Fruit fly (Drosophila melanogaster) whole organism, embryonic: Measurements from ENCODE around the gene PIG-Q.

Source experiments
- BEAF-32 ChIP-seq: fragments of 200-800 bp; sonication (Bioruptor generic); optimal IDR thresholded peaks from 3 replicates; lab custom pipeline; 2017; ENCODE audit warnings: missing biosample characterization, missing genetic modification characterization, mild to moderate bottlenecking, moderate library complexity, missing genetic modification reagents
- CG1024 ChIP-seq: fragments of 200-800 bp; sonication (Bioruptor generic); IDR thresholded peaks from 2 replicates; pipeline ENCODE4 v1.3.6; 2022; ENCODE audit warnings: missing biosample characterization, missing genetic modification characterization
- CG10267 ChIP-seq: fragments of 200-800 bp; sonication (Bioruptor generic); optimal IDR thresholded peaks from 2 replicates; lab custom pipeline; 2018; ENCODE audit warnings: missing biosample characterization, mild to moderate bottlenecking, missing genetic modification characterization, moderate library complexity
- CG10431 ChIP-seq: fragments of 200-800 bp; sonication (Bioruptor generic); optimal IDR thresholded peaks from 3 replicates; lab custom pipeline; 2018; ENCODE audit warnings: missing biosample characterization, mild to moderate bottlenecking, missing genetic modification characterization
- CG12299 ChIP-seq: fragments of 200-800 bp; sonication (Bioruptor generic); optimal IDR thresholded peaks from 2 replicates; lab custom pipeline; 2018; ENCODE audit warnings: missing biosample characterization, mild to moderate bottlenecking, missing genetic modification characterization
- CG13287 ChIP-seq: fragments of 200-800 bp; sonication (Bioruptor generic); IDR thresholded peaks from 2 replicates; pipeline ENCODE4 v1.3.6; 2022; ENCODE audit warnings: missing biosample characterization, missing genetic modification characterization; ENCODE audit not compliant: partially characterized antibody
- CG13296 ChIP-seq: fragments of 200-800 bp; sonication (Bioruptor generic); optimal IDR thresholded peaks from 3 replicates; lab custom pipeline; 2018; ENCODE audit warnings: missing biosample characterization, mild to moderate bottlenecking, missing genetic modification characterization
- CG13624 ChIP-seq: fragments of 200-800 bp; sonication (Bioruptor generic); optimal IDR thresholded peaks from 2 replicates; lab custom pipeline; 2016; ENCODE audit warnings: missing biosample characterization, missing genetic modification characterization
- CG14710 ChIP-seq: fragments of 200-800 bp; sonication (Bioruptor generic); optimal IDR thresholded peaks from 3 replicates; lab custom pipeline; 2019; ENCODE audit warnings: missing biosample characterization, mild to moderate bottlenecking, missing genetic modification characterization, moderate library complexity
- CG15514 ChIP-seq: fragments of 200-800 bp; sonication (Bioruptor generic); optimal IDR thresholded peaks from 3 replicates; lab custom pipeline; 2017; ENCODE audit warnings: missing biosample characterization, missing genetic modification characterization, mild to moderate bottlenecking, moderate library complexity, missing genetic modification reagents
- CG1603 ChIP-seq: fragments of 200-800 bp; sonication (Bioruptor generic); optimal IDR thresholded peaks from 2 replicates; lab custom pipeline; 2019; ENCODE audit warnings: missing biosample characterization, mild to moderate bottlenecking, missing genetic modification characterization, moderate library complexity
- CG17829 ChIP-seq: fragments of 200-800 bp; optimal IDR thresholded peaks from 2 replicates; lab custom pipeline; 2019; ENCODE audit warnings: missing biosample characterization, mild to moderate bottlenecking, missing genetic modification characterization, moderate library complexity
- CG18619 ChIP-seq: fragments of 200-800 bp; sonication (Bioruptor generic); optimal IDR thresholded peaks from 3 replicates; lab custom pipeline; 2017; ENCODE audit warnings: missing biosample characterization, mild to moderate bottlenecking, missing genetic modification characterization
- CG2120 ChIP-seq: fragments of 200-800 bp; sonication (Bioruptor generic); optimal IDR thresholded peaks from 3 replicates; lab custom pipeline; 2016; ENCODE audit warnings: missing biosample characterization, missing genetic modification characterization
- CG31224 ChIP-seq: fragments of 200-800 bp; sonication (Bioruptor generic); IDR thresholded peaks from 2 replicates; pipeline ENCODE4 v1.3.6; 2022; ENCODE audit warnings: missing biosample characterization, missing genetic modification characterization
- CG33213 ChIP-seq: fragments of 200-800 bp; sonication (Bioruptor generic); optimal IDR thresholded peaks from 3 replicates; lab custom pipeline; 2016; ENCODE audit warnings: missing biosample characterization, missing genetic modification characterization
- CG4617 ChIP-seq: fragments of 200-800 bp; sonication (Bioruptor generic); optimal IDR thresholded peaks from 3 replicates; lab custom pipeline; 2016; ENCODE audit warnings: missing biosample characterization, missing genetic modification characterization, borderline replicate concordance
- CG8924 ChIP-seq: fragments of 200-800 bp; optimal IDR thresholded peaks from 3 replicates; lab custom pipeline; 2019; ENCODE audit warnings: missing biosample characterization, mild to moderate bottlenecking, missing genetic modification characterization, moderate library complexity
- CG9797 ChIP-seq: fragments of 200-800 bp; sonication (Bioruptor generic); optimal IDR thresholded peaks from 3 replicates; lab custom pipeline; 2018; ENCODE audit warnings: missing biosample characterization, mild to moderate bottlenecking, missing genetic modification characterization
- Camta ChIP-seq: fragments of 200-800 bp; sonication (Bioruptor generic); optimal IDR thresholded peaks from 2 replicates; lab custom pipeline; 2016; ENCODE audit warnings: missing biosample characterization, missing genetic modification characterization
- Chrac-16 ChIP-seq: fragments of 200-800 bp; sonication (Bioruptor generic); optimal IDR thresholded peaks from 3 replicates; lab custom pipeline; 2016; ENCODE audit warnings: missing biosample characterization, missing genetic modification characterization
- Dad ChIP-seq: fragments of 200-800 bp; sonication (Bioruptor generic); optimal IDR thresholded peaks from 3 replicates; lab custom pipeline; 2016; ENCODE audit warnings: missing biosample characterization, missing genetic modification characterization
- Dref ChIP-seq: fragments of 200-800 bp; sonication (Bioruptor generic); IDR thresholded peaks from 2 replicates; pipeline ENCODE4 v1.3.6; 2022; ENCODE audit warnings: missing biosample characterization, missing genetic modification characterization
- E2f2 ChIP-seq: fragments of 200-800 bp; sonication (Bioruptor generic); IDR thresholded peaks from 2 replicates; pipeline ENCODE4 v1.3.6; 2022; ENCODE audit warnings: missing biosample characterization, missing genetic modification characterization
- Elba2 ChIP-seq: fragments of 200-800 bp; sonication (Bioruptor generic); optimal IDR thresholded peaks from 3 replicates; lab custom pipeline; 2016; ENCODE audit warnings: missing biosample characterization, missing genetic modification characterization
- GATAe ChIP-seq: fragments of 200-800 bp; sonication (Bioruptor generic); conservative IDR thresholded peaks from 2 replicates; pipeline ENCODE4 v1.3.6; 2022; ENCODE audit warnings: missing biosample characterization, missing genetic modification characterization
- HLH4C ChIP-seq: fragments of 200-800 bp; sonication (Bioruptor generic); IDR thresholded peaks from 3 replicates; pipeline ENCODE4 v1.3.6; 2022; ENCODE audit warnings: missing biosample characterization, missing genetic modification characterization; ENCODE audit not compliant: partially characterized antibody
- MBD-R2 ChIP-seq: fragments of 200-800 bp; sonication (Bioruptor generic); IDR thresholded peaks from 2 replicates; pipeline ENCODE4 v1.3.6; 2022; ENCODE audit warnings: missing biosample characterization, missing genetic modification characterization
- Pdp1 ChIP-seq, 2 experiments: fragments of 200-800 bp; sonication (Bioruptor generic); optimal IDR thresholded peaks; 3 replicates each; lab custom pipeline; 2016; ENCODE audit warnings: missing biosample characterization in 2 of 2, missing genetic modification characterization in 2 of 2, mild to moderate bottlenecking in 1 of 2, moderate library complexity in 1 of 2
- Ptx1 ChIP-seq: fragments of 200-800 bp; sonication (Bioruptor generic); IDR thresholded peaks from 2 replicates; pipeline ENCODE4 v1.3.6; 2022; ENCODE audit warnings: missing biosample characterization, missing genetic modification characterization
- Scr ChIP-seq: fragments of 200-800 bp; sonication (Bioruptor generic); IDR thresholded peaks from 2 replicates; pipeline ENCODE4 v1.3.6; 2022; ENCODE audit warnings: missing biosample characterization, missing genetic modification characterization; ENCODE audit not compliant: partially characterized antibody
- Sin3A ChIP-seq: fragments of >200 bp; optimal IDR thresholded peaks from 2 replicates; lab custom pipeline; 2018
- YL-1 ChIP-seq: fragments of 200-800 bp; sonication (Bioruptor generic); optimal IDR thresholded peaks from 3 replicates; lab custom pipeline; 2017; ENCODE audit warnings: missing biosample characterization, mild to moderate bottlenecking, missing genetic modification characterization
- bab2 ChIP-seq: fragments of 200-800 bp; sonication (Bioruptor generic); optimal IDR thresholded peaks from 2 replicates; lab custom pipeline; 2016; ENCODE audit warnings: missing biosample characterization, missing genetic modification characterization
- btn ChIP-seq: fragments of 200-800 bp; sonication (Bioruptor generic); optimal IDR thresholded peaks from 2 replicates; lab custom pipeline; 2016; ENCODE audit warnings: missing biosample characterization, missing genetic modification characterization
- chinmo ChIP-seq: fragments of 200-800 bp; sonication (Bioruptor generic); IDR thresholded peaks from 4 replicates; pipeline ENCODE4 v1.3.6; 2022; ENCODE audit warnings: missing biosample characterization, missing genetic modification characterization; ENCODE audit not compliant: partially characterized antibody
- crol ChIP-seq: fragments of 200-800 bp; sonication (Bioruptor generic); IDR thresholded peaks from 2 replicates; pipeline ENCODE4 v1.3.6; 2022; ENCODE audit warnings: missing biosample characterization, missing genetic modification characterization
- hbn ChIP-seq: fragments of 200-800 bp; sonication (Bioruptor generic); IDR thresholded peaks from 2 replicates; pipeline ENCODE4 v1.3.6; 2022; ENCODE audit warnings: missing biosample characterization, missing genetic modification characterization; ENCODE audit not compliant: partially characterized antibody
- ind ChIP-seq: fragments of 200-800 bp; sonication (Bioruptor generic); optimal IDR thresholded peaks from 3 replicates; lab custom pipeline; 2016; ENCODE audit warnings: missing biosample characterization, missing genetic modification characterization
- lilli ChIP-seq: fragments of 200-800 bp; sonication (Bioruptor generic); optimal IDR thresholded peaks from 3 replicates; lab custom pipeline; 2016; ENCODE audit warnings: missing biosample characterization, missing genetic modification characterization
- nmo ChIP-seq: fragments of 200-800 bp; sonication (Bioruptor generic); optimal IDR thresholded peaks from 2 replicates; lab custom pipeline; 2018; ENCODE audit warnings: missing biosample characterization, mild to moderate bottlenecking, missing genetic modification characterization, moderate library complexity
- nom ChIP-seq: fragments of 200-800 bp; sonication (Bioruptor generic); optimal IDR thresholded peaks from 2 replicates; lab custom pipeline; 2017; ENCODE audit warnings: missing biosample characterization, missing genetic modification characterization, mild to moderate bottlenecking, moderate library complexity, missing genetic modification reagents
- pfk ChIP-seq: fragments of 200-800 bp; sonication (Bioruptor generic); optimal IDR thresholded peaks from 2 replicates; lab custom pipeline; 2018; ENCODE audit warnings: missing biosample characterization, mild to moderate bottlenecking, missing genetic modification characterization, moderate library complexity
- pros ChIP-seq: fragments of 200-800 bp; sonication (Bioruptor generic); optimal IDR thresholded peaks from 3 replicates; lab custom pipeline; 2019; ENCODE audit warnings: missing biosample characterization, mild to moderate bottlenecking, missing genetic modification characterization, moderate library complexity
- pzg ChIP-seq: fragments of 200-800 bp; sonication (Bioruptor generic); optimal IDR thresholded peaks from 3 replicates; lab custom pipeline; 2018; ENCODE audit warnings: missing biosample characterization, mild to moderate bottlenecking, missing genetic modification characterization, moderate library complexity
- row ChIP-seq: fragments of 200-800 bp; sonication (Bioruptor generic); IDR thresholded peaks from 3 replicates; pipeline ENCODE4 v1.3.6; 2022; ENCODE audit warnings: missing biosample characterization, missing genetic modification characterization
- scrt ChIP-seq: fragments of 200-800 bp; sonication (Bioruptor generic); optimal IDR thresholded peaks from 2 replicates; lab custom pipeline; 2018; ENCODE audit warnings: missing biosample characterization, mild to moderate bottlenecking, missing genetic modification characterization, moderate library complexity
- sens ChIP-seq: fragments of 200-800 bp; sonication (Bioruptor generic); peaks from one replicate; lab custom pipeline; 2016; ENCODE audit warnings: missing biosample characterization, missing genetic modification characterization
- slbo ChIP-seq: fragments of 200-800 bp; sonication (Bioruptor generic); IDR thresholded peaks from 2 replicates; pipeline ENCODE4 v1.3.6; 2022; ENCODE audit warnings: missing biosample characterization, missing genetic modification characterization
- trem ChIP-seq: fragments of 200-800 bp; optimal IDR thresholded peaks from 3 replicates; lab custom pipeline; 2019; ENCODE audit warnings: missing biosample characterization, mild to moderate bottlenecking, missing genetic modification characterization, moderate library complexity
- unc-4 ChIP-seq: fragments of 200-800 bp; sonication (Bioruptor generic); IDR thresholded peaks from 2 replicates; pipeline ENCODE4 v1.3.6; 2022; ENCODE audit warnings: missing biosample characterization, missing genetic modification characterization; ENCODE audit not compliant: partially characterized antibody

Gene PIG-Q

DNA sequence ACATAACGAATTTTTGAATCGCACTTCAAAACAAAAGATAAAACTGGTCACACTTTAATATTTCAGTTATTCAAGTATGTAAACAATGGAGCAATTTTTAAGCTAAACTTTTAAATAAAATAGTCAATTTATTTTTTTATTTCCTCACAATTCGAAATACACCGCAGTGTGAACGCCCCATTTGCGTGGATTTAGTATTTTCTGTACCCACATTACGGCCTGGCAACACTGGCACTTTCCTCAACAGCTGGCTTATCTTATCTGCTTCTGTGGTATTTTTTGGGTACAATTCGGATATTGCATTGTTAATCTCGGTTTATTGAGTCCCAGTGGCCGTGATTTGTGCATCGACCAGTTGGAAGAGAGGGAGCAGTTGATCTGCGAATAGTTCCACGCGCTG is 8.9 kb upstream of the PIG-Q start, which contains the start of gene sl (continued):
- peak; percentile 78 for TF ChIP-seq GATAe (GFP tag; lab: Robert Waterston, UW)
- peak; percentile 28 for TF ChIP-seq CG2120
- TF ChIP-seq pros (GFP tag; lab: Kevin White, UChicago): no peak
- TF ChIP-seq Sin3A (lab: Kevin White, UChicago): peak; percentile 6
- TF ChIP-seq CG13624 (GFP tag; lab: Kevin White, UChicago): peak; percentile 26
- no peak for TF ChIP-seq crol (GFP tag; lab: Robert Waterston, UW)
- TF ChIP-seq trem: peak; percentile 30
- TF ChIP-seq nmo (GFP tag; lab: Kevin White, UChicago): peak; percentile 22
- TF ChIP-seq CG4617: peak; percentile 54
- TF ChIP-seq CG13296: no peak
- 0 out of 2 replicates have a peak, but pooled peaks have one; percentile 37 for TF ChIP-seq Dref
- peak; percentile 18 for TF ChIP-seq Dad (GFP tag; lab: Kevin White, UChicago)
- peak; percentile 69 for TF ChIP-seq CG15514 (GFP tag; lab: Kevin White, UChicago)
- peak; percentile 29; the same call in 1 of the 2 replicates for TF ChIP-seq Ptx1 (GFP tag; lab: Robert Waterston, UW)
- TF ChIP-seq btn: no peak
- TF ChIP-seq slbo (GFP tag; lab: Robert Waterston, UW): peak; percentile 53
- TF ChIP-seq chinmo (GFP tag; lab: Robert Waterston, UW): 0 out of 4 replicates have a peak, but pooled peaks have one; percentile 47
- TF ChIP-seq Camta (GFP tag; lab: Kevin White, UChicago): peak; percentile 32
- TF ChIP-seq Pdp1 (GFP tag; optimal IDR thresholded peaks at IDR 0.05; lab: Kevin White, UChicago): peak in 1 of 2 experiments; percentile 71
- TF ChIP-seq hbn: peak; percentile 49; the same call in 1 of the 2 replicates
- peak; percentile 40 for TF ChIP-seq Elba2
- TF ChIP-seq unc-4: peak; percentile 19; the same call in 1 of the 2 replicates
- TF ChIP-seq E2f2 (GFP tag; lab: Robert Waterston, UW): 0 out of 2 replicates have a peak, but pooled peaks have one; percentile 19
- no peak for TF ChIP-seq CG33213 (GFP tag; lab: Kevin White, UChicago)
- peak; percentile 41 for TF ChIP-seq bab2 (GFP tag; lab: Kevin White, UChicago)
- no peak for TF ChIP-seq CG12299 (tag; lab: Kevin White, UChicago)
- TF ChIP-seq Scr (GFP tag; lab: Robert Waterston, UW): peak; percentile 32
- peak; percentile 66 for TF ChIP-seq CG13287 (GFP tag; lab: Robert Waterston, UW)
- TF ChIP-seq ind: no peak
- peak; percentile 81 for TF ChIP-seq MBD-R2 (GFP tag; lab: Robert Waterston, UW)
- no peak for TF ChIP-seq Chrac-16 (GFP tag; lab: Kevin White, UChicago)
- TF ChIP-seq lilli (GFP tag; lab: Kevin White, UChicago): peak; percentile 47
- TF ChIP-seq CG9797: peak; percentile 71
- peak; percentile 57 for TF ChIP-seq YL-1 (GFP tag; lab: Kevin White, UChicago)
- peak; percentile 85 for TF ChIP-seq sens (GFP tag; lab: Kevin White, UChicago)
- TF ChIP-seq row: peak; percentile 83
- TF ChIP-seq CG17829: peak; percentile 44
- TF ChIP-seq CG1024 (GFP tag; lab: Robert Waterston, UW): peak; percentile 74

DNA sequence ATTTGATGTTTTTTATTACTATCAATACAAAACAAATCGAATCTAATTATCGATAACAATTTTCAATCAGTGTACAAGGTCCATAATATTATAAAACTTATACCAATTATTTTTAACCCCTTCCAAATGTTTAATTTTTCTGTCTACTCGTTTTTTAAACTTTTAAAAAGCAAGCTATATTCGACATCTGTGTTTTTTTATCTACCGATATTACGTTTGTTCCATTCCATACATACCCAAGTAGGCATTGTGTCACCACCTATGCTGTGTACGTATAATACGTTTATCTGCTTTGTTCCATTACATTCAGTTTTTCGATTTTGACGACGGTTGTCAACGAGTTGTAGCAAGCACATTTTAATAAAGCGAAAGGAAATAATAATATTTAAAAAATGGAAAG is 2.4 kb downstream of the PIG-Q start, which contains the start of gene nonA:
TSS of gene nonA (plus strand) at position 264 of the 400 bp plus-strand sequence.
- TF ChIP-seq CG8924 (tag; lab: Kevin White, UChicago) (peak; percentile 22), CG10267 (tag; lab: Kevin White, UChicago) (peak; percentile 13), scrt (peak; percentile 12), pfk (GFP tag; lab: Kevin White, UChicago) (peak; percentile 96), BEAF-32 (GFP tag; lab: Kevin White, UChicago) (peak; percentile 54), nom (GFP tag; lab: Kevin White, UChicago) (peak; percentile 46), CG31224 (GFP tag; lab: Robert Waterston, UW) (no peak), nmo (GFP tag; lab: Kevin White, UChicago) (no peak), Scr (GFP tag; lab: Robert Waterston, UW) (peak; percentile 46), CG18619 (no peak), CG10431 (GFP tag; lab: Kevin White, UChicago) (peak; percentile 12), CG1603 (tag; lab: Kevin White, UChicago) (peak; percentile 99), Pdp1 (GFP tag; optimal IDR thresholded peaks at IDR 0.05; lab: Kevin White, UChicago) (peak in 1 of 2 experiments; percentile 32), pzg (GFP tag; lab: Kevin White, UChicago) (peak; percentile 44), MBD-R2 (GFP tag; lab: Robert Waterston, UW) (peak; percentile 30), CG14710 (tag; lab: Kevin White, UChicago) (peak; percentile 60), HLH4C (peak; percentile 53; the same call in 2 of the 3 replicates)
